Worm (Caenorhabditis elegans) whole organism, young adult: ENCODE results near the gene H27A22.1.

ENCODE experiments used
- F52B5.7 ChIP-seq: sonication (generic microtip); optimal IDR thresholded peaks from 2 replicates; lab custom pipeline; 2016; ENCODE audit warnings: mild to moderate bottlenecking, missing genetic modification characterization, missing compliant biosample characterization
- athp-1 ChIP-seq: sonication (generic microtip); optimal IDR thresholded peaks from 2 replicates; lab custom pipeline; 2017; ENCODE audit warnings: mild to moderate bottlenecking, missing genetic modification characterization, missing compliant biosample characterization
- ceh-27 ChIP-seq: fragments of 200-800 bp; sonication (Bioruptor generic); optimal IDR thresholded peaks from 2 replicates; lab custom pipeline; 2018; ENCODE audit warnings: mild to moderate bottlenecking, missing genetic modification characterization, moderate library complexity, missing compliant biosample characterization
- hlh-26 ChIP-seq: fragments of 200-800 bp; sonication (Bioruptor generic); conservative IDR thresholded peaks from 2 replicates; pipeline ENCODE4 v1.3.6; 2022; ENCODE audit warnings: missing genetic modification reagents, missing genetic modification characterization, missing compliant biosample characterization
- snpc-4 ChIP-seq, 5 experiments: fragments of 150-350 bp in 1 of 5; sonication (generic microtip) in 4 of 5; optimal IDR thresholded peaks; 2 replicates each; lab custom pipeline; 2014 to 2018; ENCODE audit warnings: missing genetic modification characterization in 5 of 5, missing biosample characterization in 3 of 5, antibody characterized with exemption in 2 of 5, mild to moderate bottlenecking in 2 of 5, missing compliant biosample characterization in 2 of 5, missing genotype in 2 of 5, moderate library complexity in 2 of 5, missing genetic modification reagents in 1 of 5

DNA sequence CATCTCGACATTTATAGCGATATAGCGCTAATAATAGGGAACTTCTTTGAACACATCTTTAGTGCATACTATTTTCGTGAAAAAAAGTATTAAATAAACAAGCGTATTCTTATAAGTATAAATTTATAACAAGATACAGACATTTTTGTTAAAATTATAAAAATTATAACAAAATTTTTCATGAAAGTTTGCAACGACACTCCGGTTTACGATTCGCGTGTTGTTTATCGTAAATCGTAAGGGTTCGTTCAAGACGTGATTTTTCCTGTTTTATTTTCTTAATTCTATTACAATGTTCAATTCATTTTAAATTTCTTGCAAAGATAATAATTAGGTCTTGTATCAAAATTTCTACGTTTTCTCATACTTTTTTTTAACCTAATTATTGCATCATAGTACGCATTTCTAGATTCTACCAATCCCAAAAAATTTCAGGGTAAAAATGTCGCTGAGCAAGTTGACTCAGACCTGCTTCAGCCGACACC is 3.6 kb upstream of the H27A22.1 start, which contains the start of gene scpl-4:
- no peak for TF ChIP-seq F52B5.7
- TF ChIP-seq ceh-27 (GFP tag; lab: Kevin White, UChicago): no peak
- TF ChIP-seq athp-1 (tag; lab: Kevin White, UChicago): no peak
- TF ChIP-seq hlh-26 (GFP tag; lab: Robert Waterston, UW): no peak
- no peak for TF ChIP-seq snpc-4 (GFP tag; optimal IDR thresholded peaks at IDR 0.05; lab: Kevin White, UChicago)
- no peak for TF ChIP-seq snpc-4 (tag; optimal IDR thresholded peaks at IDR 0.05; lab: Kevin White, UChicago)
